Fruit fly (Drosophila melanogaster): ENCODE measurements around the gene CG7079.

dm6 chr3R:21042399-21042798, 6.2 kb downstream of the CG7079 start, which contains the start of gene Dhc93AB:
- TF ChIP-seq Dll (optimal IDR thresholded peaks at IDR 0.05) (no peak), usp (GFP tag; optimal IDR thresholded peaks at IDR 0.05) (no peak), CG8478 (optimal IDR thresholded peaks at IDR 0.05) (no peak), psq (optimal IDR thresholded peaks at IDR 0.05) (no peak), EcR (GFP tag; optimal IDR thresholded peaks at IDR 0.05) (no peak), pan (optimal IDR thresholded peaks at IDR 0.05) (no peak)

Data from whole organism.